Worm (Caenorhabditis elegans) whole organism, L4/young adult: ENCODE data around the gene C04E7.5.

Source experiments
- dao-5 ChIP-seq: sonication (generic microtip); optimal IDR thresholded peaks from 2 replicates; lab custom pipeline; 2016; ENCODE audit warnings: missing genotype, missing genetic modification characterization, moderate library complexity, missing compliant biosample characterization
- him-1 ChIP-seq: sonication (generic microtip); optimal IDR thresholded peaks from 2 replicates; lab custom pipeline; 2016; ENCODE audit warnings: missing genotype, missing genetic modification reagents, missing genetic modification characterization, missing compliant biosample characterization

DNA sequence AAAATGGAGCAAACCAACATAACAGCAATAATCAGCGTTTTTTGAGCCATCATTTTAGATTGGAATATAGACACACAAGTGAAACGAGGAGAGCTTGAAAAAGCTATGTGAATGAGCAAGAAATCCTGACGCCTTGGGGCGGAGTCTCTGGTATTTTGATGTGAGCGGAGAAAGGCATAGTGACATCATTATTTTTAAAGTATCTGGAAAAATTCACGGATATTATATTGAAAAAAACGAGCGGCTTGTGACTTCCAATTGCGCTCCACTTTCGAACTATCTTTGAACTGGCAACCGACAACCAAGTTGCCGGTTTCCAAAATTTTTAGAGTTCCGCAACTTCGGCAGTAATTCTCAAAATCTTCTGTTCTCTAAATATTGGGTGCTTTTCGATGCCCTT, 49.4 kb upstream of the C04E7.5 start, which contains the start of gene nlp-64:
- TF ChIP-seq him-1 (tag; lab: Kevin White, UChicago) (no peak), dao-5 (tag; lab: Kevin White, UChicago) (no peak)
